In genomic region chrX:3777236-3777635, dm6 we compare ENCODE assay signal across 1 fruit fly cellular context.
TF ChIP-seq lines count a peak whose summit lies in the region.

No protein-coding gene starts in this region.

TF ChIP-seq in whole organism, embryonic, 481 proteins besides CTCF, POLR2A, EP300 and RAD21 (continued from another document and continues in another):
- TF ChIP-seq CG5180 (GFP tag; optimal IDR thresholded peaks at IDR 0.05; lab: Kevin White, UChicago) (peak; percentile 92), MESR4 (GFP tag; optimal IDR thresholded peaks at IDR 0.05; lab: Kevin White, UChicago) (no peak), nmo (GFP tag; optimal IDR thresholded peaks at IDR 0.05; lab: Kevin White, UChicago) (peak; percentile 0), p53 (GFP tag; optimal IDR thresholded peaks at IDR 0.05; lab: Kevin White, UChicago) (peak; percentile 59), stc (GFP tag; IDR thresholded peaks at IDR 0.05; lab: Robert Waterston, UW) (no peak; the same call in 1 of the 2 replicates), vvl (GFP tag; IDR thresholded peaks at IDR 0.05; lab: Robert Waterston, UW) (peak; percentile 83), gsb (GFP tag; IDR thresholded peaks at IDR 0.05; lab: Robert Waterston, UW) (no peak), CG32532 (GFP tag; IDR thresholded peaks at IDR 0.05; lab: Robert Waterston, UW) (peak; percentile 44), tio (GFP tag; optimal IDR thresholded peaks at IDR 0.05; lab: Kevin White, UChicago) (no peak), Lpt (GFP tag; optimal IDR thresholded peaks at IDR 0.05; lab: Kevin White, UChicago) (no peak), dm (GFP tag; optimal IDR thresholded peaks at IDR 0.05; lab: Kevin White, UChicago) (peak; percentile 67), pfk (GFP tag; optimal IDR thresholded peaks at IDR 0.05; lab: Kevin White, UChicago) (peak; percentile 70), tna (GFP tag; IDR thresholded peaks at IDR 0.05; lab: Robert Waterston, UW; ENCODE audit: partially characterized antibody) (no peak), Myb (GFP tag; optimal IDR thresholded peaks at IDR 0.05; lab: Kevin White, UChicago) (peak; percentile 33), BEAF-32 (GFP tag; optimal IDR thresholded peaks at IDR 0.05; lab: Kevin White, UChicago) (no peak), Stat92E (GFP tag; optimal IDR thresholded peaks at IDR 0.05; lab: Kevin White, UChicago) (peak in 1 of 3 experiments; percentile 16), Sry-β (GFP tag; optimal IDR thresholded peaks at IDR 0.05; lab: Kevin White, UChicago) (no peak), Elba2 (GFP tag; optimal IDR thresholded peaks at IDR 0.05; lab: Kevin White, UChicago) (no peak), CG1647 (GFP tag; optimal IDR thresholded peaks at IDR 0.05; lab: Kevin White, UChicago) (no peak), Rx (GFP tag; IDR thresholded peaks at IDR 0.05; lab: Robert Waterston, UW) (no peak), CG2202 (tag; optimal IDR thresholded peaks at IDR 0.05; lab: Kevin White, UChicago) (peak; percentile 58), zf30C (GFP tag; optimal IDR thresholded peaks at IDR 0.05; lab: Kevin White, UChicago) (peak; percentile 49), CG3281 (GFP tag; optimal IDR thresholded peaks at IDR 0.05; lab: Kevin White, UChicago) (peak; percentile 63), CG6254 (GFP tag; optimal IDR thresholded peaks at IDR 0.05; lab: Kevin White, UChicago) (peak; percentile 15), Usf (GFP tag; optimal IDR thresholded peaks at IDR 0.05; lab: Kevin White, UChicago) (no peak), Kr (GFP tag; optimal IDR thresholded peaks at IDR 0.05; lab: Kevin White, UChicago) (no peak), CG14667 (GFP tag; IDR thresholded peaks at IDR 0.05; lab: Robert Waterston, UW) (no peak), lab (GFP tag; optimal IDR thresholded peaks at IDR 0.05; lab: Kevin White, UChicago) (peak; percentile 81), pzg (GFP tag; optimal IDR thresholded peaks at IDR 0.05; lab: Kevin White, UChicago) (no peak), CG11093 (GFP tag; IDR thresholded peaks at IDR 0.05; lab: Robert Waterston, UW) (no peak), CG2889 (GFP tag; IDR thresholded peaks at IDR 0.05; lab: Robert Waterston, UW) (no peak), CG3065 (GFP tag; optimal IDR thresholded peaks at IDR 0.05; lab: Kevin White, UChicago) (no peak), oc (tag; optimal IDR thresholded peaks at IDR 0.05; lab: Kevin White, UChicago) (peak; percentile 70), CG30431 (GFP tag; optimal IDR thresholded peaks at IDR 0.05; lab: Kevin White, UChicago) (no peak), Bdp1 (GFP tag; optimal IDR thresholded peaks at IDR 0.05; lab: Kevin White, UChicago) (no peak), NC2β (GFP tag; optimal IDR thresholded peaks at IDR 0.05; lab: Kevin White, UChicago) (peak; percentile 49), tll (GFP tag; optimal IDR thresholded peaks at IDR 0.05; lab: Kevin White, UChicago) (peak in 1 of 2 experiments; percentile 54), fru (optimal IDR thresholded peaks at IDR 0.05; lab: Kevin White, UChicago) (no peak), Hr39 (optimal IDR thresholded peaks at IDR 0.05; lab: Kevin White, UChicago) (no peak), dysf (GFP tag; IDR thresholded peaks at IDR 0.05; lab: Robert Waterston, UW) (peak; percentile 25; the same call in 1 of the 3 replicates), CG9727 (GFP tag; optimal IDR thresholded peaks at IDR 0.05; lab: Kevin White, UChicago) (peak; percentile 58), CG14014 (GFP tag; IDR thresholded peaks at IDR 0.05; lab: Robert Waterston, UW) (peak; percentile 58; the same call in 1 of the 2 replicates), MTF-1 (GFP tag; optimal IDR thresholded peaks at IDR 0.05; lab: Kevin White, UChicago; ENCODE audit: borderline replicate concordance) (peak; percentile 80), CG10274 (GFP tag; optimal IDR thresholded peaks at IDR 0.05; lab: Kevin White, UChicago) (no peak), gro (GFP tag; optimal IDR thresholded peaks at IDR 0.05; lab: Kevin White, UChicago) (peak; percentile 74), CG15696 (tag; optimal IDR thresholded peaks at IDR 0.05; lab: Kevin White, UChicago) (peak; percentile 50), zen2 (GFP tag; IDR thresholded peaks at IDR 0.05; lab: Robert Waterston, UW; ENCODE audit: partially characterized antibody) (0 out of 3 replicates have a peak, but pooled peaks have one; percentile 26), CG10267 (tag; optimal IDR thresholded peaks at IDR 0.05; lab: Kevin White, UChicago) (no peak), tin (GFP tag; optimal IDR thresholded peaks at IDR 0.05; lab: Kevin White, UChicago) (peak; percentile 7), CG15479 (GFP tag; optimal IDR thresholded peaks at IDR 0.05; lab: Kevin White, UChicago) (peak; percentile 90), CG5953 (GFP tag; IDR thresholded peaks at IDR 0.05; lab: Robert Waterston, UW) (no peak), inv (GFP tag; IDR thresholded peaks at IDR 0.05; lab: Robert Waterston, UW; ENCODE audit: partially characterized antibody) (no peak), Atf3 (GFP tag; optimal IDR thresholded peaks at IDR 0.05; lab: Kevin White, UChicago) (no peak), CG10959 (GFP tag; IDR thresholded peaks at IDR 0.05; lab: Robert Waterston, UW) (no peak), Ets97D (GFP tag; optimal IDR thresholded peaks at IDR 0.05; lab: Kevin White, UChicago) (no peak), bcd (GFP tag; optimal IDR thresholded peaks at IDR 0.05; lab: Kevin White, UChicago) (peak; percentile 52), org-1 (GFP tag; optimal IDR thresholded peaks at IDR 0.05; lab: Kevin White, UChicago) (peak; percentile 31), CG10565 (GFP tag; optimal IDR thresholded peaks at IDR 0.05; lab: Kevin White, UChicago) (no peak), eve (GFP tag; optimal IDR thresholded peaks at IDR 0.05; lab: Kevin White, UChicago) (no peak), CG2120 (GFP tag; optimal IDR thresholded peaks at IDR 0.05; lab: Kevin White, UChicago) (peak; percentile 3), Fer3 (tag; optimal IDR thresholded peaks at IDR 0.05; lab: Kevin White, UChicago) (peak; percentile 41), pan (optimal IDR thresholded peaks at IDR 0.05; lab: Kevin White, UChicago) (no peak), pan (GFP tag; optimal IDR thresholded peaks at IDR 0.05 in 1 of 2, IDR thresholded peaks at IDR 0.05 in 1 of 2) (peak in 1 of 2 experiments; percentile 36), Dad (GFP tag; optimal IDR thresholded peaks at IDR 0.05; lab: Kevin White, UChicago) (peak; percentile 34), CG1233 (GFP tag; optimal IDR thresholded peaks at IDR 0.05; lab: Kevin White, UChicago) (peak; percentile 58), CG12155 (GFP tag; optimal IDR thresholded peaks at IDR 0.05; lab: Kevin White, UChicago) (peak; percentile 35), CG16815 (GFP tag; optimal IDR thresholded peaks at IDR 0.05; lab: Kevin White, UChicago) (no peak), CG9817 (tag; optimal IDR thresholded peaks at IDR 0.05; lab: Kevin White, UChicago) (no peak), Hsf (GFP tag; optimal IDR thresholded peaks at IDR 0.05; lab: Kevin White, UChicago) (no peak), Max (GFP tag; optimal IDR thresholded peaks at IDR 0.05; lab: Kevin White, UChicago) (peak; percentile 67), fu2 (GFP tag; optimal IDR thresholded peaks at IDR 0.05; lab: Kevin White, UChicago) (no peak), CG9876 (GFP tag; optimal IDR thresholded peaks at IDR 0.05; lab: Kevin White, UChicago) (no peak), CG9932 (GFP tag; IDR thresholded peaks at IDR 0.05; lab: Robert Waterston, UW) (no peak), twi (tag; optimal IDR thresholded peaks at IDR 0.05; lab: Kevin White, UChicago) (peak; percentile 60), fd102C (GFP tag; optimal IDR thresholded peaks at IDR 0.05; lab: Kevin White, UChicago) (peak; percentile 55), ken (GFP tag; IDR thresholded peaks at IDR 0.05; lab: Robert Waterston, UW) (no peak), Dek (tag; optimal IDR thresholded peaks at IDR 0.05; lab: Kevin White, UChicago) (no peak), CG12071 (GFP tag; optimal IDR thresholded peaks at IDR 0.05; lab: Kevin White, UChicago) (peak; percentile 83), Optix (GFP tag; IDR thresholded peaks at IDR 0.05; lab: Robert Waterston, UW) (no peak), HLH54F (GFP tag; optimal IDR thresholded peaks at IDR 0.05; lab: Kevin White, UChicago) (no peak), CG2116 (GFP tag; optimal IDR thresholded peaks at IDR 0.05; lab: Kevin White, UChicago) (peak; percentile 4), caup (GFP tag; optimal IDR thresholded peaks at IDR 0.05; lab: Kevin White, UChicago; ENCODE audit: severe bottlenecking) (peak; percentile 79), CG15011 (GFP tag; optimal IDR thresholded peaks at IDR 0.05; lab: Kevin White, UChicago) (no peak), pita (GFP tag; optimal IDR thresholded peaks at IDR 0.05; lab: Kevin White, UChicago) (no peak), CG7745 (tag; optimal IDR thresholded peaks at IDR 0.05; lab: Kevin White, UChicago) (no peak), CG12942 (GFP tag; optimal IDR thresholded peaks at IDR 0.05; lab: Kevin White, UChicago) (peak; percentile 15), CG10654 (GFP tag; optimal IDR thresholded peaks at IDR 0.05; lab: Kevin White, UChicago) (no peak), ab (GFP tag; optimal IDR thresholded peaks at IDR 0.05; lab: Kevin White, UChicago) (no peak), Camta (GFP tag; optimal IDR thresholded peaks at IDR 0.05; lab: Kevin White, UChicago) (peak; percentile 55), Hmx (GFP tag; optimal IDR thresholded peaks at IDR 0.05; lab: Kevin White, UChicago) (no peak), ci (GFP tag; IDR thresholded peaks at IDR 0.05; lab: Robert Waterston, UW) (peak; percentile 83), CoRest (tag; optimal IDR thresholded peaks at IDR 0.05; lab: Kevin White, UChicago) (no peak), CG15601 (tag; optimal IDR thresholded peaks at IDR 0.05; lab: Kevin White, UChicago) (peak; percentile 68), B-H2 (GFP tag; optimal IDR thresholded peaks at IDR 0.05; lab: Kevin White, UChicago) (peak; percentile 67), CG7839 (tag; optimal IDR thresholded peaks at IDR 0.05; lab: Kevin White, UChicago) (no peak), dati (GFP tag; IDR thresholded peaks at IDR 0.05; lab: Robert Waterston, UW) (no peak), Eip74EF (GFP tag; optimal IDR thresholded peaks at IDR 0.05; lab: Kevin White, UChicago) (peak in 1 of 2 experiments; percentile 13), eyg (GFP tag; optimal IDR thresholded peaks at IDR 0.05; lab: Kevin White, UChicago) (peak; percentile 37), CG7786 (GFP tag; optimal IDR thresholded peaks at IDR 0.05; lab: Kevin White, UChicago) (peak; percentile 21), CG11560 (tag; IDR thresholded peaks at IDR 0.05; lab: Robert Waterston, UW) (no peak), scrt (GFP tag; optimal IDR thresholded peaks at IDR 0.05; lab: Kevin White, UChicago) (peak; percentile 69), Hr3 (GFP tag; optimal IDR thresholded peaks at IDR 0.05; lab: Kevin White, UChicago) (peak; percentile 11), CG6175 (GFP tag; IDR thresholded peaks at IDR 0.05; lab: Robert Waterston, UW) (no peak), h (optimal IDR thresholded peaks at IDR 0.05; lab: Kevin White, UChicago) (no peak), CG12769 (tag; optimal IDR thresholded peaks at IDR 0.05; lab: Kevin White, UChicago) (peak; percentile 78), zen (tag; optimal IDR thresholded peaks at IDR 0.05; lab: Kevin White, UChicago) (peak; percentile 39), CG11085 (GFP tag; IDR thresholded peaks at IDR 0.05; lab: Robert Waterston, UW) (peak; percentile 17; the same call in 1 of the 2 replicates), en (GFP tag; optimal IDR thresholded peaks at IDR 0.05; lab: Kevin White, UChicago) (no peak), run (tag; optimal IDR thresholded peaks at IDR 0.05; lab: Kevin White, UChicago) (peak; percentile 52), CG5245 (GFP tag; optimal IDR thresholded peaks at IDR 0.05; lab: Kevin White, UChicago) (no peak), sima (GFP tag; optimal IDR thresholded peaks at IDR 0.05; lab: Kevin White, UChicago) (no peak), Dip2 (GFP tag; IDR thresholded peaks at IDR 0.05; lab: Robert Waterston, UW) (no peak), B-H1 (GFP tag; IDR thresholded peaks at IDR 0.05; lab: Robert Waterston, UW) (no peak), zfh2 (GFP tag; optimal IDR thresholded peaks at IDR 0.05; lab: Kevin White, UChicago) (no peak), ssp (GFP tag; IDR thresholded peaks at IDR 0.05; lab: Robert Waterston, UW) (no peak), CG4617 (GFP tag; optimal IDR thresholded peaks at IDR 0.05; lab: Kevin White, UChicago; ENCODE audit: borderline replicate concordance) (no peak), Jarid2 (GFP tag; optimal IDR thresholded peaks at IDR 0.05; lab: Kevin White, UChicago) (peak; percentile 23), CG32772 (GFP tag; IDR thresholded peaks at IDR 0.05; lab: Robert Waterston, UW) (no peak), pum (GFP tag; optimal IDR thresholded peaks at IDR 0.05; lab: Kevin White, UChicago) (no peak), CrebB (tag; optimal IDR thresholded peaks at IDR 0.05; lab: Kevin White, UChicago) (peak; percentile 86), Med (GFP tag; lab: Kevin White, UChicago) (peak; percentile 91), CG4854 (GFP tag; optimal IDR thresholded peaks at IDR 0.05; lab: Kevin White, UChicago) (peak; percentile 6), CG11247 (GFP tag; IDR thresholded peaks at IDR 0.05; lab: Robert Waterston, UW) (no peak), CG4360 (GFP tag; IDR thresholded peaks at IDR 0.05; lab: Robert Waterston, UW) (peak; percentile 92), bowl (GFP tag; IDR thresholded peaks at IDR 0.05; lab: Robert Waterston, UW) (0 out of 2 replicates have a peak, but pooled peaks have one; percentile 42), crol (GFP tag; IDR thresholded peaks at IDR 0.05; lab: Robert Waterston, UW) (peak; percentile 54; the same call in 1 of the 2 replicates), CG4707 (GFP tag; optimal IDR thresholded peaks at IDR 0.05; lab: Kevin White, UChicago) (peak; percentile 75), CG31388 (GFP tag; optimal IDR thresholded peaks at IDR 0.05; lab: Kevin White, UChicago) (no peak), CG15514 (GFP tag; optimal IDR thresholded peaks at IDR 0.05; lab: Kevin White, UChicago) (peak; percentile 57), CG17612 (GFP tag; IDR thresholded peaks at IDR 0.05; lab: Robert Waterston, UW) (no peak), CG7928 (GFP tag; optimal IDR thresholded peaks at IDR 0.05; lab: Kevin White, UChicago) (no peak), Lhr (GFP tag; optimal IDR thresholded peaks at IDR 0.05; lab: Kevin White, UChicago) (peak; percentile 68), CG11695 (GFP tag; IDR thresholded peaks at IDR 0.05; lab: Robert Waterston, UW) (peak; percentile 46; the same call in 1 of the 3 replicates), lola (GFP tag; optimal IDR thresholded peaks at IDR 0.05; lab: Kevin White, UChicago) (no peak), CG30403 (GFP tag; optimal IDR thresholded peaks at IDR 0.05; lab: Kevin White, UChicago) (no peak)
